Fruit fly (Drosophila melanogaster) whole organism, embryonic: Measurements from ENCODE around the gene CSN1b.
A peak's percentile ranks its signal among the peaks of the same experiment; 100 is the strongest.

ENCODE experiments used
- B-H1 ChIP-seq: fragments of 200-800 bp; sonication (Bioruptor generic); IDR thresholded peaks from 3 replicates; pipeline ENCODE4 v1.3.6; 2022; ENCODE audit warnings: missing biosample characterization, missing genetic modification characterization
- CG10565 ChIP-seq: fragments of 200-800 bp; sonication (Bioruptor generic); optimal IDR thresholded peaks from 3 replicates; lab custom pipeline; 2016; ENCODE audit warnings: missing biosample characterization, mild to moderate bottlenecking, missing genetic modification characterization
- CG11696 ChIP-seq: fragments of 200-800 bp; sonication (Bioruptor generic); IDR thresholded peaks from 2 replicates; pipeline ENCODE4 v1.3.6; 2022; ENCODE audit warnings: missing biosample characterization, missing genetic modification characterization
- CG12104 ChIP-seq: fragments of 200-800 bp; sonication (Bioruptor generic); optimal IDR thresholded peaks from 3 replicates; lab custom pipeline; 2016; ENCODE audit warnings: missing biosample characterization, missing genetic modification characterization
- CG12391 ChIP-seq: fragments of 200-800 bp; sonication (Bioruptor generic); optimal IDR thresholded peaks from 3 replicates; lab custom pipeline; 2018; ENCODE audit warnings: missing biosample characterization, mild to moderate bottlenecking, missing genetic modification characterization, moderate library complexity
- CG12769 ChIP-seq: fragments of 200-800 bp; sonication (Bioruptor generic); optimal IDR thresholded peaks from 2 replicates; lab custom pipeline; 2019; ENCODE audit warnings: missing biosample characterization, mild to moderate bottlenecking, missing genetic modification characterization, moderate library complexity
- CG13123 ChIP-seq: fragments of 200-800 bp; sonication (Bioruptor generic); optimal IDR thresholded peaks from 2 replicates; lab custom pipeline; 2016; ENCODE audit warnings: missing biosample characterization, missing genetic modification characterization
- CG13296 ChIP-seq: fragments of 200-800 bp; sonication (Bioruptor generic); optimal IDR thresholded peaks from 3 replicates; lab custom pipeline; 2018; ENCODE audit warnings: missing biosample characterization, mild to moderate bottlenecking, missing genetic modification characterization
- CG18619 ChIP-seq: fragments of 200-800 bp; sonication (Bioruptor generic); optimal IDR thresholded peaks from 3 replicates; lab custom pipeline; 2017; ENCODE audit warnings: missing biosample characterization, mild to moderate bottlenecking, missing genetic modification characterization
- CG32532 ChIP-seq: fragments of 200-800 bp; sonication (Bioruptor generic); IDR thresholded peaks from 2 replicates; pipeline ENCODE4 v1.3.6; 2022; ENCODE audit warnings: missing biosample characterization, missing genetic modification characterization
- CG4707 ChIP-seq: fragments of 200-800 bp; sonication (Bioruptor generic); optimal IDR thresholded peaks from 2 replicates; lab custom pipeline; 2018; ENCODE audit warnings: missing biosample characterization, mild to moderate bottlenecking, missing genetic modification characterization, moderate library complexity
- CG7928 ChIP-seq: fragments of 200-800 bp; sonication (Bioruptor generic); optimal IDR thresholded peaks from 2 replicates; lab custom pipeline; 2017; ENCODE audit warnings: missing biosample characterization, mild to moderate bottlenecking, missing genetic modification characterization
- CG9797 ChIP-seq: fragments of 200-800 bp; sonication (Bioruptor generic); optimal IDR thresholded peaks from 3 replicates; lab custom pipeline; 2018; ENCODE audit warnings: missing biosample characterization, mild to moderate bottlenecking, missing genetic modification characterization
- CTCF ChIP-seq: fragments of 200-800 bp; sonication (Bioruptor generic); optimal IDR thresholded peaks from 2 replicates; lab custom pipeline; 2017; ENCODE audit warnings: missing biosample characterization, mild to moderate bottlenecking, missing genetic modification characterization, moderate library complexity
- Doc3 ChIP-seq: fragments of 200-800 bp; sonication (Bioruptor generic); IDR thresholded peaks from 3 replicates; pipeline ENCODE4 v1.3.6; 2022; ENCODE audit warnings: missing biosample characterization, missing genetic modification characterization; ENCODE audit not compliant: partially characterized antibody
- Dp ChIP-seq: fragments of 200-800 bp; sonication (Bioruptor generic); optimal IDR thresholded peaks from 2 replicates; lab custom pipeline; 2018; ENCODE audit warnings: missing biosample characterization, mild to moderate bottlenecking, missing genetic modification characterization, moderate library complexity
- Drgx ChIP-seq: fragments of 200-800 bp; sonication (Bioruptor generic); IDR thresholded peaks from 2 replicates; pipeline ENCODE4 v1.3.6; 2022; ENCODE audit warnings: missing biosample characterization, missing genetic modification characterization
- Eip74EF ChIP-seq, 2 experiments: fragments of 200-800 bp in 1 of 2; fragments of >200 bp in 1 of 2; sonication (Bioruptor generic) in 1 of 2; optimal IDR thresholded peaks; 2 replicates each; lab custom pipeline; 2017 to 2019; ENCODE audit warnings: missing biosample characterization in 2 of 2, missing genetic modification characterization in 2 of 2, mild to moderate bottlenecking in 1 of 2, moderate library complexity in 1 of 2
- Gug ChIP-seq: fragments of 200-800 bp; sonication (Bioruptor generic); IDR thresholded peaks from 4 replicates; pipeline ENCODE4 v1.3.6; 2022; ENCODE audit warnings: missing biosample characterization, missing genetic modification characterization
- H15 ChIP-seq: fragments of 200-800 bp; sonication (Bioruptor generic); IDR thresholded peaks from 3 replicates; pipeline ENCODE4 v1.3.6; 2022; ENCODE audit warnings: missing biosample characterization, missing genetic modification characterization
- HmgD ChIP-seq: fragments of 200-800 bp; sonication (Bioruptor generic); optimal IDR thresholded peaks from 3 replicates; lab custom pipeline; 2016; ENCODE audit warnings: missing biosample characterization, missing genetic modification characterization
- Hr3 ChIP-seq: fragments of 200-800 bp; sonication (Bioruptor generic); optimal IDR thresholded peaks from 3 replicates; lab custom pipeline; 2016; ENCODE audit warnings: missing biosample characterization, missing genetic modification characterization
- Max ChIP-seq: fragments of 200-800 bp; sonication (Bioruptor generic); optimal IDR thresholded peaks from 2 replicates; lab custom pipeline; 2016; ENCODE audit warnings: missing biosample characterization, mild to moderate bottlenecking, missing genetic modification characterization
- NFAT ChIP-seq: fragments of 200-800 bp; sonication (Bioruptor generic); IDR thresholded peaks from 2 replicates; pipeline ENCODE4 v1.3.6; 2022; ENCODE audit warnings: missing biosample characterization, missing genetic modification characterization
- Nf-YA ChIP-seq: fragments of 200-800 bp; sonication (Bioruptor generic); IDR thresholded peaks from 2 replicates; pipeline ENCODE4 v1.3.6; 2022; ENCODE audit warnings: missing biosample characterization, missing genetic modification characterization
- Nf-YC ChIP-seq: fragments of 200-800 bp; optimal IDR thresholded peaks from 3 replicates; lab custom pipeline; 2019; ENCODE audit warnings: missing biosample characterization, mild to moderate bottlenecking, missing genetic modification characterization, moderate library complexity
- Oaz ChIP-seq: fragments of 200-800 bp; sonication (Bioruptor generic); IDR thresholded peaks from 2 replicates; pipeline ENCODE4 v1.3.6; 2022; ENCODE audit warnings: missing biosample characterization, missing genetic modification characterization
- Sox100B ChIP-seq: fragments of 200-800 bp; sonication (Bioruptor generic); optimal IDR thresholded peaks from 3 replicates; lab custom pipeline; 2018; ENCODE audit warnings: missing biosample characterization, mild to moderate bottlenecking, missing genetic modification characterization
- Spps ChIP-seq: fragments of 200-800 bp; sonication (Bioruptor generic); optimal IDR thresholded peaks from 2 replicates; lab custom pipeline; 2018; ENCODE audit warnings: missing biosample characterization, mild to moderate bottlenecking, missing genetic modification characterization
- Tbp ChIP-seq: fragments of >200 bp; optimal IDR thresholded peaks from 2 replicates; lab custom pipeline; 2018; ENCODE audit warnings: missing biosample characterization, missing genetic modification characterization
- Trl ChIP-seq, 3 experiments: fragments of >200 bp in 2 of 3; fragments of 200-800 bp in 1 of 3; sonication (Bioruptor generic) in 1 of 3; optimal IDR thresholded peaks; 2 replicates in 1 of 3; 3 replicates in 2 of 3; lab custom pipeline; 2016 to 2017; ENCODE audit warnings: missing biosample characterization in 1 of 3, missing genetic modification characterization in 1 of 3
- ac ChIP-seq: fragments of 200-800 bp; sonication (Bioruptor generic); optimal IDR thresholded peaks from 3 replicates; lab custom pipeline; 2017; ENCODE audit warnings: missing biosample characterization, mild to moderate bottlenecking, missing genetic modification characterization
- aop ChIP-seq: fragments of 200-800 bp; sonication (Bioruptor generic); IDR thresholded peaks from 2 replicates; pipeline ENCODE4 v1.3.6; 2022; ENCODE audit warnings: missing biosample characterization, missing genetic modification characterization
- ase ChIP-seq: fragments of 200-800 bp; sonication (Bioruptor generic); IDR thresholded peaks from 3 replicates; pipeline ENCODE4 v1.3.6; 2022; ENCODE audit warnings: missing biosample characterization, missing genetic modification characterization
- ato ChIP-seq: fragments of 200-800 bp; sonication (Bioruptor generic); IDR thresholded peaks from 2 replicates; pipeline ENCODE4 v1.3.6; 2022; ENCODE audit warnings: missing biosample characterization, missing genetic modification characterization; ENCODE audit not compliant: partially characterized antibody
- cas ChIP-seq: fragments of 200-800 bp; sonication (Bioruptor generic); IDR thresholded peaks from 2 replicates; pipeline ENCODE4 v1.3.6; 2022; ENCODE audit warnings: missing biosample characterization, missing genetic modification characterization
- chif ChIP-seq, 2 experiments: fragments of 200-800 bp; sonication (Bioruptor generic); optimal IDR thresholded peaks; 3 replicates each; lab custom pipeline; 2016; ENCODE audit warnings: missing biosample characterization in 2 of 2, missing genetic modification characterization in 2 of 2
- chm ChIP-seq: fragments of 200-800 bp; sonication (Bioruptor generic); IDR thresholded peaks from 2 replicates; pipeline ENCODE4 v1.3.6; 2022; ENCODE audit warnings: missing biosample characterization, missing genetic modification characterization
- dm ChIP-seq: fragments of 200-800 bp; sonication (Bioruptor generic); optimal IDR thresholded peaks from 3 replicates; lab custom pipeline; 2016; ENCODE audit warnings: missing biosample characterization, missing genetic modification characterization
- esg ChIP-seq: fragments of 200-800 bp; sonication (Bioruptor generic); conservative IDR thresholded peaks from 2 replicates; pipeline ENCODE4 v1.3.6; 2022; ENCODE audit warnings: missing biosample characterization, missing genetic modification characterization
- eve ChIP-seq, 2 experiments: fragments of >200 bp; optimal IDR thresholded peaks; 2 replicates each; lab custom pipeline; 2017; ENCODE audit warnings: missing biosample characterization in 2 of 2, missing genetic modification characterization in 2 of 2
- gsb ChIP-seq: fragments of 200-800 bp; sonication (Bioruptor generic); IDR thresholded peaks from 2 replicates; pipeline ENCODE4 v1.3.6; 2022; ENCODE audit warnings: missing biosample characterization, missing genetic modification characterization
- gsb-n ChIP-seq: fragments of 200-800 bp; sonication (Bioruptor generic); optimal IDR thresholded peaks from 3 replicates; lab custom pipeline; 2018; ENCODE audit warnings: missing biosample characterization, mild to moderate bottlenecking, missing genetic modification characterization
- odd ChIP-seq: fragments of 200-800 bp; sonication (Bioruptor generic); optimal IDR thresholded peaks from 2 replicates; lab custom pipeline; 2017; ENCODE audit warnings: missing biosample characterization, mild to moderate bottlenecking, missing genetic modification characterization
- pita ChIP-seq: fragments of 200-800 bp; sonication (Bioruptor generic); optimal IDR thresholded peaks from 2 replicates; lab custom pipeline; 2017; ENCODE audit warnings: missing biosample characterization, mild to moderate bottlenecking, missing genetic modification characterization
- repo ChIP-seq: fragments of 200-800 bp; sonication (Bioruptor generic); optimal IDR thresholded peaks from 2 replicates; lab custom pipeline; 2016; ENCODE audit warnings: missing biosample characterization, missing genetic modification characterization
- slp2 ChIP-seq: fragments of 200-800 bp; sonication (Bioruptor generic); optimal IDR thresholded peaks from 2 replicates; lab custom pipeline; 2016; ENCODE audit warnings: missing biosample characterization, missing genetic modification characterization
- tna ChIP-seq: fragments of 200-800 bp; sonication (Bioruptor generic); IDR thresholded peaks from 2 replicates; pipeline ENCODE4 v1.3.6; 2022; ENCODE audit warnings: missing biosample characterization, missing genetic modification characterization; ENCODE audit not compliant: partially characterized antibody
- tx ChIP-seq: fragments of 200-800 bp; sonication (Bioruptor generic); optimal IDR thresholded peaks from 2 replicates; lab custom pipeline; 2016; ENCODE audit warnings: missing biosample characterization, missing genetic modification characterization
- unc-4 ChIP-seq: fragments of 200-800 bp; sonication (Bioruptor generic); IDR thresholded peaks from 2 replicates; pipeline ENCODE4 v1.3.6; 2022; ENCODE audit warnings: missing biosample characterization, missing genetic modification characterization; ENCODE audit not compliant: partially characterized antibody
- zf30C ChIP-seq: fragments of 200-800 bp; sonication (Bioruptor generic); optimal IDR thresholded peaks from 3 replicates; lab custom pipeline; 2018; ENCODE audit warnings: missing biosample characterization, mild to moderate bottlenecking, missing genetic modification characterization

CSN1b gene

DNA sequence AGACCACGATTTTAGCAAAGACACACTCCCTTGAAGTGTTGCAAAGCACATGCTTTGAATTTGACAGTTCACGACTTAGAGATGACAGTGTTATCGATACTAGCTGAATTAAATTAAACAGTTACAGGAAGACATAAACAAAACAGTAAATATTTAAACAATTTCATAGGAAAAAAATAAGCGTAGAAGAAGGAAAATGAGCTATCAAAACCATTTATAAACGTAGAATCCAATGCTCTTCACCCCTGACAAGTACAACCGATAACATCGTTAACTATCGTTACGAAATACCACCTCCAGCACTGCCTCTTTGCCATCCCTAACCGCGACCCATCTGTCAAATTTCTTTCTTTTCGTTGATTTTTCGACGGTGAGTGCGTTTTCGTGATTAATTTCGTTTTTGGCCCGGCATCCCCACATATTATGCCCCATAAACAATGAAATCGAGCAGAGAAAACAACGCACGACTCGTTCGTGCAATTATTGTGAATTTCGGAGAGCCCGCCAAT, 5.9 kb downstream of the CSN1b start, which contains the start of gene RpL26 (continued):
- TF ChIP-seq Sox100B (GFP tag; lab: Kevin White, UChicago) (no peak), CG32532 (peak; percentile 71), pita (GFP tag; lab: Kevin White, UChicago) (peak; percentile 77), B-H1 (GFP tag; lab: Robert Waterston, UW) (peak; percentile 57; the same call in 1 of the 3 replicates), Max (GFP tag; lab: Kevin White, UChicago) (peak; percentile 63), HmgD (GFP tag; lab: Kevin White, UChicago) (peak; percentile 72), Gug (peak; percentile 67; the same call in 2 of the 4 replicates), Doc3 (peak; percentile 97), dm (GFP tag; lab: Kevin White, UChicago) (peak; percentile 93), Hr3 (GFP tag; lab: Kevin White, UChicago) (peak; percentile 74), H15 (peak; percentile 71; the same call in 1 of the 3 replicates), Oaz (GFP tag; lab: Robert Waterston, UW) (no peak; the same call in 1 of the 2 replicates), chm (no peak), repo (GFP tag; lab: Kevin White, UChicago) (peak; percentile 56), gsb-n (tag; lab: Kevin White, UChicago) (no peak), CTCF (GFP tag; lab: Kevin White, UChicago) (no peak), CG12104 (GFP tag; lab: Kevin White, UChicago) (peak; percentile 62), Dp (GFP tag; lab: Kevin White, UChicago) (peak; percentile 34), Drgx (GFP tag; lab: Robert Waterston, UW) (no peak), CG10565 (no peak), Trl (optimal IDR thresholded peaks at IDR 0.05; lab: Kevin White, UChicago) (no peak), Trl (GFP tag; optimal IDR thresholded peaks at IDR 0.05; lab: Kevin White, UChicago) (peak; percentile 77), CG12769 (tag; lab: Kevin White, UChicago) (peak; percentile 56), aop (GFP tag; lab: Robert Waterston, UW) (no peak), zf30C (GFP tag; lab: Kevin White, UChicago) (no peak), unc-4 (GFP tag; lab: Robert Waterston, UW) (peak; percentile 94), ase (GFP tag; lab: Robert Waterston, UW) (peak; percentile 54; the same call in 1 of the 3 replicates), chif (GFP tag; optimal IDR thresholded peaks at IDR 0.05; lab: Kevin White, UChicago) (peak; percentile 55 to 81), Tbp (no peak), Eip74EF (GFP tag; optimal IDR thresholded peaks at IDR 0.05; lab: Kevin White, UChicago) (peak in 1 of 2 experiments; percentile 35), CG13123 (GFP tag; lab: Kevin White, UChicago) (peak; percentile 64), esg (GFP tag; lab: Robert Waterston, UW) (peak; percentile 66), odd (peak; percentile 60), gsb (GFP tag; lab: Robert Waterston, UW) (no peak), ato (GFP tag; lab: Robert Waterston, UW) (peak; percentile 76), Nf-YA (0 out of 2 replicates have a peak, but pooled peaks have one; percentile 12), tx (peak; percentile 85), CG4707 (GFP tag; lab: Kevin White, UChicago) (no peak), slp2 (GFP tag; lab: Kevin White, UChicago) (peak; percentile 79), eve (GFP tag; optimal IDR thresholded peaks at IDR 0.05; lab: Kevin White, UChicago) (no peak), CG12391 (peak; percentile 83), CG7928 (GFP tag; lab: Kevin White, UChicago) (peak; percentile 36), CG18619 (GFP tag; lab: Kevin White, UChicago) (peak; percentile 73), CG11696 (GFP tag; lab: Robert Waterston, UW) (no peak), CG13296 (peak; percentile 82), Nf-YC (peak; percentile 73), cas (no peak), NFAT (GFP tag; lab: Robert Waterston, UW) (peak; percentile 76), Spps (tag; lab: Kevin White, UChicago) (no peak), tna (GFP tag; lab: Robert Waterston, UW) (peak; percentile 85), ac (GFP tag; lab: Kevin White, UChicago) (no peak), CG9797 (GFP tag; lab: Kevin White, UChicago) (peak; percentile 47)
